Fruit fly (Drosophila melanogaster): ENCODE measurements around the gene CG31673.
A peak's percentile ranks its signal among the peaks of the same experiment; 100 is the strongest.

The CG31673 gene

dm6 chr2L:20864764-20865265 lies 35.4 kb downstream of the CG31673 start, which contains the start of gene CG9338 (continued):
- TF ChIP-seq Hand (GFP tag; optimal IDR thresholded peaks at IDR 0.05) (peak; percentile 68), CG11696 (GFP tag; IDR thresholded peaks at IDR 0.05) (peak; percentile 82), jing (GFP tag; optimal IDR thresholded peaks at IDR 0.05) (peak; percentile 59), NfI (GFP tag; optimal IDR thresholded peaks at IDR 0.05) (peak; percentile 79), stc (GFP tag; IDR thresholded peaks at IDR 0.05) (peak; percentile 95), CG15073 (GFP tag; optimal IDR thresholded peaks at IDR 0.05) (no peak), knrl (GFP tag; IDR thresholded peaks at IDR 0.05; ENCODE audit: partially characterized antibody) (no peak), klu (GFP tag; IDR thresholded peaks at IDR 0.05) (no peak; the same call in 1 of the 2 replicates), Abd-B (GFP tag; optimal IDR thresholded peaks at IDR 0.05) (peak; percentile 67), CG15601 (tag; optimal IDR thresholded peaks at IDR 0.05) (peak; percentile 79), CG9817 (tag; optimal IDR thresholded peaks at IDR 0.05) (peak; percentile 69), HmgZ (tag; optimal IDR thresholded peaks at IDR 0.05) (peak; percentile 85), Sox100B (GFP tag; optimal IDR thresholded peaks at IDR 0.05) (peak; percentile 92), pb (GFP tag; optimal IDR thresholded peaks at IDR 0.05) (peak; percentile 64), zen2 (GFP tag; IDR thresholded peaks at IDR 0.05; ENCODE audit: partially characterized antibody) (no peak), hkb (optimal IDR thresholded peaks at IDR 0.05) (no peak), hkb (GFP tag; IDR thresholded peaks at IDR 0.05) (peak; percentile 83), CG8765 (GFP tag; IDR thresholded peaks at IDR 0.05) (peak; percentile 49; the same call in 1 of the 2 replicates), Dref (GFP tag; IDR thresholded peaks at IDR 0.05) (no peak), nmo (GFP tag; optimal IDR thresholded peaks at IDR 0.05) (peak; percentile 84), az2 (GFP tag; optimal IDR thresholded peaks at IDR 0.05) (peak; percentile 78), tup (GFP tag; optimal IDR thresholded peaks at IDR 0.05) (no peak), Antp (GFP tag; optimal IDR thresholded peaks at IDR 0.05) (peak; percentile 82), CG16863 (GFP tag; optimal IDR thresholded peaks at IDR 0.05) (peak; percentile 77), PHDP (tag; optimal IDR thresholded peaks at IDR 0.05) (peak; percentile 83), CG8089 (GFP tag; optimal IDR thresholded peaks at IDR 0.05) (peak; percentile 73), tll (GFP tag; optimal IDR thresholded peaks at IDR 0.05) (no peak), CG4282 (GFP tag; optimal IDR thresholded peaks at IDR 0.05) (no peak), CG10321 (GFP tag; IDR thresholded peaks at IDR 0.05) (peak; percentile 16; the same call in 1 of the 2 replicates), CG3281 (GFP tag; optimal IDR thresholded peaks at IDR 0.05) (peak; percentile 95), CG1602 (GFP tag; optimal IDR thresholded peaks at IDR 0.05) (peak; percentile 64), Asciz (GFP tag; optimal IDR thresholded peaks at IDR 0.05) (peak; percentile 91), dimm (GFP tag; IDR thresholded peaks at IDR 0.05) (no peak), CG17612 (GFP tag; IDR thresholded peaks at IDR 0.05) (peak; percentile 90), H15 (GFP tag; IDR thresholded peaks at IDR 0.05) (peak; percentile 93), CG4854 (GFP tag; optimal IDR thresholded peaks at IDR 0.05) (peak; percentile 71), CG11093 (GFP tag; IDR thresholded peaks at IDR 0.05) (peak; percentile 93), CHES-1-like (GFP tag; optimal IDR thresholded peaks at IDR 0.05) (peak; percentile 88), CG8388 (GFP tag; optimal IDR thresholded peaks at IDR 0.05) (peak; percentile 68), CG10543 (GFP tag; optimal IDR thresholded peaks at IDR 0.05) (peak; percentile 94), Sry-β (GFP tag; optimal IDR thresholded peaks at IDR 0.05) (peak; percentile 40), YL-1 (GFP tag; optimal IDR thresholded peaks at IDR 0.05) (peak; percentile 36), zen (tag; optimal IDR thresholded peaks at IDR 0.05) (peak; percentile 84), Dp (GFP tag; optimal IDR thresholded peaks at IDR 0.05) (no peak), lab (GFP tag; optimal IDR thresholded peaks at IDR 0.05) (peak; percentile 96), bcd (GFP tag; optimal IDR thresholded peaks at IDR 0.05) (peak; percentile 91), CG1529 (GFP tag; optimal IDR thresholded peaks at IDR 0.05) (peak; percentile 62), CG2712 (tag; optimal IDR thresholded peaks at IDR 0.05) (peak; percentile 97), dysf (GFP tag; IDR thresholded peaks at IDR 0.05) (peak; percentile 85), otp (GFP tag; IDR thresholded peaks at IDR 0.05) (no peak)

Data from whole organism, embryonic.